Fruit fly (Drosophila melanogaster) whole organism, embryonic: ENCODE data around the gene CG46458.

Source experiments
- Aef1 ChIP-seq: fragments of 200-800 bp; sonication (Bioruptor generic); IDR thresholded peaks from 3 replicates; pipeline ENCODE4 v1.3.6; 2022; ENCODE audit warnings: missing biosample characterization, missing genetic modification characterization
- BtbVII ChIP-seq: fragments of 200-800 bp; sonication (Bioruptor generic); optimal IDR thresholded peaks from 3 replicates; lab custom pipeline; 2017; ENCODE audit warnings: missing biosample characterization, mild to moderate bottlenecking, missing genetic modification characterization
- CG11456 ChIP-seq: fragments of 200-800 bp; sonication (Bioruptor generic); IDR thresholded peaks from 3 replicates; pipeline ENCODE4 v1.3.6; 2022; ENCODE audit warnings: missing biosample characterization, missing genetic modification characterization
- CG11695 ChIP-seq: fragments of 200-800 bp; sonication (Bioruptor generic); IDR thresholded peaks from 3 replicates; pipeline ENCODE4 v1.3.6; 2022; ENCODE audit warnings: missing biosample characterization, missing genetic modification characterization
- CG13123 ChIP-seq: fragments of 200-800 bp; sonication (Bioruptor generic); optimal IDR thresholded peaks from 2 replicates; lab custom pipeline; 2016; ENCODE audit warnings: missing biosample characterization, missing genetic modification characterization
- CG14050 ChIP-seq: fragments of 200-800 bp; sonication (Bioruptor generic); IDR thresholded peaks from 3 replicates; pipeline ENCODE4 v1.3.6; 2022; ENCODE audit warnings: missing biosample characterization, missing genetic modification characterization
- CG17385 ChIP-seq: fragments of 200-800 bp; sonication (Bioruptor generic); optimal IDR thresholded peaks from 3 replicates; lab custom pipeline; 2018; ENCODE audit warnings: missing biosample characterization, mild to moderate bottlenecking, missing genetic modification characterization
- CG3995 ChIP-seq: fragments of 200-800 bp; sonication (Bioruptor generic); optimal IDR thresholded peaks from 3 replicates; lab custom pipeline; 2016; ENCODE audit warnings: missing biosample characterization, missing genetic modification characterization
- CG4404 ChIP-seq: fragments of 200-800 bp; sonication (Bioruptor generic); IDR thresholded peaks from 2 replicates; pipeline ENCODE4 v1.3.6; 2022; ENCODE audit warnings: missing biosample characterization, missing genetic modification characterization
- CG4617 ChIP-seq: fragments of 200-800 bp; sonication (Bioruptor generic); optimal IDR thresholded peaks from 3 replicates; lab custom pipeline; 2016; ENCODE audit warnings: missing biosample characterization, missing genetic modification characterization, borderline replicate concordance
- CG5953 ChIP-seq: fragments of 200-800 bp; sonication (Bioruptor generic); IDR thresholded peaks from 2 replicates; pipeline ENCODE4 v1.3.6; 2022; ENCODE audit warnings: missing biosample characterization, missing genetic modification characterization
- CG6854 ChIP-seq: fragments of 200-800 bp; sonication (Bioruptor generic); optimal IDR thresholded peaks from 3 replicates; lab custom pipeline; 2017; ENCODE audit warnings: missing biosample characterization, mild to moderate bottlenecking, missing genetic modification characterization
- CG8944 ChIP-seq: fragments of 200-800 bp; sonication (Bioruptor generic); optimal IDR thresholded peaks from 3 replicates; lab custom pipeline; 2016; ENCODE audit warnings: missing biosample characterization, missing genetic modification characterization
- CG9215 ChIP-seq: fragments of 200-800 bp; sonication (Bioruptor generic); IDR thresholded peaks from 2 replicates; pipeline ENCODE4 v1.3.6; 2022; ENCODE audit warnings: missing biosample characterization, missing genetic modification characterization
- CkIIα-i1 ChIP-seq: fragments of 200-800 bp; sonication (Bioruptor generic); IDR thresholded peaks from 2 replicates; pipeline ENCODE4 v1.3.6; 2022; ENCODE audit warnings: missing biosample characterization, missing genetic modification characterization
- Deaf1 ChIP-seq: fragments of 200-800 bp; optimal IDR thresholded peaks from 3 replicates; lab custom pipeline; 2019; ENCODE audit warnings: missing biosample characterization, mild to moderate bottlenecking, missing genetic modification characterization, moderate library complexity
- Doc3 ChIP-seq: fragments of 200-800 bp; sonication (Bioruptor generic); IDR thresholded peaks from 3 replicates; pipeline ENCODE4 v1.3.6; 2022; ENCODE audit warnings: missing biosample characterization, missing genetic modification characterization; ENCODE audit not compliant: partially characterized antibody
- Drgx ChIP-seq: fragments of 200-800 bp; sonication (Bioruptor generic); IDR thresholded peaks from 2 replicates; pipeline ENCODE4 v1.3.6; 2022; ENCODE audit warnings: missing biosample characterization, missing genetic modification characterization
- Fer2 ChIP-seq: fragments of 200-800 bp; sonication (Bioruptor generic); optimal IDR thresholded peaks from 2 replicates; lab custom pipeline; 2018; ENCODE audit warnings: missing biosample characterization, mild to moderate bottlenecking, missing genetic modification characterization, moderate library complexity
- Hmr ChIP-seq: fragments of 200-800 bp; sonication (Bioruptor generic); optimal IDR thresholded peaks from 3 replicates; lab custom pipeline; 2017; ENCODE audit warnings: mild to moderate bottlenecking, missing biosample characterization, missing genetic modification reagents, missing genetic modification characterization
- Mad ChIP-seq: fragments of 200-800 bp; sonication (Bioruptor generic); optimal IDR thresholded peaks from 2 replicates; lab custom pipeline; 2016; ENCODE audit warnings: missing biosample characterization, missing genetic modification characterization
- Taf1 ChIP-seq: fragments of 200-800 bp; sonication (Bioruptor generic); IDR thresholded peaks from 2 replicates; pipeline ENCODE4 v1.3.6; 2022; ENCODE audit warnings: missing biosample characterization, missing genetic modification characterization
- Trl ChIP-seq, 3 experiments: fragments of >200 bp in 2 of 3; fragments of 200-800 bp in 1 of 3; sonication (Bioruptor generic) in 1 of 3; optimal IDR thresholded peaks; 2 replicates in 1 of 3; 3 replicates in 2 of 3; lab custom pipeline; 2016 to 2017; ENCODE audit warnings: missing biosample characterization in 1 of 3, missing genetic modification characterization in 1 of 3
- abd-A ChIP-seq: fragments of 200-800 bp; sonication (Bioruptor generic); optimal IDR thresholded peaks from 3 replicates; lab custom pipeline; 2019; ENCODE audit warnings: missing biosample characterization, mild to moderate bottlenecking, missing genetic modification characterization, moderate library complexity
- ase ChIP-seq: fragments of 200-800 bp; sonication (Bioruptor generic); IDR thresholded peaks from 3 replicates; pipeline ENCODE4 v1.3.6; 2022; ENCODE audit warnings: missing biosample characterization, missing genetic modification characterization
- cg ChIP-seq: fragments of 200-800 bp; sonication (Bioruptor generic); optimal IDR thresholded peaks from 3 replicates; lab custom pipeline; 2019; ENCODE audit warnings: missing biosample characterization, mild to moderate bottlenecking, missing genetic modification characterization, moderate library complexity
- crol ChIP-seq: fragments of 200-800 bp; sonication (Bioruptor generic); IDR thresholded peaks from 2 replicates; pipeline ENCODE4 v1.3.6; 2022; ENCODE audit warnings: missing biosample characterization, missing genetic modification characterization
- dpn ChIP-seq, 2 experiments: fragments of 200-800 bp; sonication (Bioruptor generic); optimal IDR thresholded peaks; 3 replicates each; lab custom pipeline; 2016; ENCODE audit warnings: missing biosample characterization in 2 of 2, missing genetic modification characterization in 2 of 2
- emc ChIP-seq: fragments of 200-800 bp; sonication (Bioruptor generic); optimal IDR thresholded peaks from 2 replicates; lab custom pipeline; 2016; ENCODE audit warnings: missing biosample characterization, missing genetic modification characterization
- ems ChIP-seq: fragments of 200-800 bp; sonication (Bioruptor generic); optimal IDR thresholded peaks from 3 replicates; lab custom pipeline; 2016; ENCODE audit warnings: missing biosample characterization, missing genetic modification characterization
- exex ChIP-seq: fragments of 200-800 bp; sonication (Bioruptor generic); optimal IDR thresholded peaks from 4 replicates; lab custom pipeline; 2018; ENCODE audit warnings: missing biosample characterization, mild to moderate bottlenecking, missing genetic modification characterization, moderate library complexity
- gsb-n ChIP-seq: fragments of 200-800 bp; sonication (Bioruptor generic); optimal IDR thresholded peaks from 3 replicates; lab custom pipeline; 2018; ENCODE audit warnings: missing biosample characterization, mild to moderate bottlenecking, missing genetic modification characterization
- ind ChIP-seq: fragments of 200-800 bp; sonication (Bioruptor generic); optimal IDR thresholded peaks from 3 replicates; lab custom pipeline; 2016; ENCODE audit warnings: missing biosample characterization, missing genetic modification characterization
- kah ChIP-seq: fragments of 200-800 bp; sonication (Bioruptor generic); optimal IDR thresholded peaks from 2 replicates; lab custom pipeline; 2018; ENCODE audit warnings: missing biosample characterization, mild to moderate bottlenecking, missing genetic modification characterization
- kay ChIP-seq: fragments of 200-800 bp; sonication (Bioruptor generic); optimal IDR thresholded peaks from 2 replicates; lab custom pipeline; 2016; ENCODE audit warnings: missing biosample characterization, missing genetic modification characterization
- ken ChIP-seq: fragments of 200-800 bp; sonication (Bioruptor generic); IDR thresholded peaks from 3 replicates; pipeline ENCODE4 v1.3.6; 2022; ENCODE audit warnings: missing biosample characterization, missing genetic modification characterization
- luna ChIP-seq: fragments of 200-800 bp; sonication (Bioruptor generic); optimal IDR thresholded peaks from 2 replicates; lab custom pipeline; 2016; ENCODE audit warnings: missing biosample characterization, missing genetic modification characterization
- oc ChIP-seq: fragments of 200-800 bp; sonication (Bioruptor generic); optimal IDR thresholded peaks from 2 replicates; lab custom pipeline; 2018; ENCODE audit warnings: missing biosample characterization, mild to moderate bottlenecking, missing genetic modification characterization, moderate library complexity
- org-1 ChIP-seq: fragments of 200-800 bp; sonication (Bioruptor generic); optimal IDR thresholded peaks from 2 replicates; lab custom pipeline; 2017; ENCODE audit warnings: missing biosample characterization, missing genetic modification characterization
- peb ChIP-seq: fragments of 200-800 bp; sonication (Bioruptor generic); IDR thresholded peaks from 2 replicates; pipeline ENCODE4 v1.3.6; 2022; ENCODE audit warnings: missing biosample characterization, missing genetic modification characterization
- pfk ChIP-seq: fragments of 200-800 bp; sonication (Bioruptor generic); optimal IDR thresholded peaks from 2 replicates; lab custom pipeline; 2018; ENCODE audit warnings: missing biosample characterization, mild to moderate bottlenecking, missing genetic modification characterization, moderate library complexity
- phol ChIP-seq: fragments of 200-800 bp; sonication (Bioruptor generic); optimal IDR thresholded peaks from 3 replicates; lab custom pipeline; 2018; ENCODE audit warnings: missing biosample characterization, mild to moderate bottlenecking, missing genetic modification characterization, moderate library complexity
- ro ChIP-seq: fragments of 200-800 bp; sonication (Bioruptor generic); IDR thresholded peaks from 2 replicates; pipeline ENCODE4 v1.3.6; 2022; ENCODE audit warnings: missing biosample characterization, missing genetic modification characterization
- salm ChIP-seq: fragments of 200-800 bp; sonication (Bioruptor generic); optimal IDR thresholded peaks from 2 replicates; lab custom pipeline; 2018; ENCODE audit warnings: missing biosample characterization, mild to moderate bottlenecking, missing genetic modification characterization
- sd ChIP-seq: fragments of 200-800 bp; sonication (Bioruptor generic); optimal IDR thresholded peaks from 3 replicates; lab custom pipeline; 2018; ENCODE audit warnings: missing biosample characterization, mild to moderate bottlenecking, missing genetic modification characterization, moderate library complexity
- sens ChIP-seq: fragments of 200-800 bp; sonication (Bioruptor generic); peaks from one replicate; lab custom pipeline; 2016; ENCODE audit warnings: missing biosample characterization, missing genetic modification characterization
- shn ChIP-seq: fragments of 200-800 bp; sonication (Bioruptor generic); optimal IDR thresholded peaks from 3 replicates; lab custom pipeline; 2016; ENCODE audit warnings: missing biosample characterization, missing genetic modification characterization
- slbo ChIP-seq: fragments of 200-800 bp; sonication (Bioruptor generic); IDR thresholded peaks from 2 replicates; pipeline ENCODE4 v1.3.6; 2022; ENCODE audit warnings: missing biosample characterization, missing genetic modification characterization
- sr ChIP-seq: fragments of 200-800 bp; sonication (Bioruptor generic); IDR thresholded peaks from 3 replicates; pipeline ENCODE4 v1.3.6; 2022; ENCODE audit warnings: missing biosample characterization, missing genetic modification characterization
- stc ChIP-seq: fragments of 200-800 bp; sonication (Bioruptor generic); IDR thresholded peaks from 2 replicates; pipeline ENCODE4 v1.3.6; 2022; ENCODE audit warnings: missing biosample characterization, missing genetic modification characterization
- trh ChIP-seq: fragments of 200-800 bp; sonication (Bioruptor generic); optimal IDR thresholded peaks from 2 replicates; lab custom pipeline; 2016; ENCODE audit warnings: missing biosample characterization, missing genetic modification characterization
- vnd ChIP-seq: fragments of 200-800 bp; sonication (Bioruptor generic); IDR thresholded peaks from 3 replicates; pipeline ENCODE4 v1.3.6; 2022; ENCODE audit warnings: missing biosample characterization, missing genetic modification characterization; ENCODE audit not compliant: partially characterized antibody

The CG46458 gene

DNA sequence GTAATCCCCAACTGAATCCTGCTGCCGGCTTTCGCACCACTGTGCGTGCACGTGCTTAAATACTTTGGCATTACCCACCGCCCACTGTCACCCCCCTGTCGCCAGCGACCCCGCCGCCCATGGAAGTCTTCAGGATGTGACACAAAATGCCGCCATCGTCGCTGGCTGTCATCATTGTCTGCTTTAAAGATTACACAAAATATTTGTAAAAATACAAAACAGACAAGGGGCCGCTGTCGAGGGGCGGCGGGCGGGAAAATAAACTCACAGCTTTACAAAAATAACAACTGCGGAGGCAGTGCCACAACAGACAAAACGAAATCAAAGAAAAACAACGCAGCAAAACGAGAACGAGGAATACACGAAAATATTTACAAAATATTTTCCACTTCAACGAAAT, 39.9 kb downstream of the CG46458 start (continued):
- TF ChIP-seq abd-A (tag; lab: Kevin White, UChicago) (peak; percentile 61), Drgx (GFP tag; lab: Robert Waterston, UW) (no peak), dpn (GFP tag; optimal IDR thresholded peaks at IDR 0.05; lab: Kevin White, UChicago) (no peak), vnd (GFP tag; lab: Robert Waterston, UW) (0 out of 3 replicates have a peak, but pooled peaks have one; percentile 13), peb (GFP tag; lab: Robert Waterston, UW) (no peak), sd (tag; lab: Kevin White, UChicago) (peak; percentile 56), CG13123 (no peak), kay (no peak), gsb-n (no peak), crol (GFP tag; lab: Robert Waterston, UW) (peak; percentile 58), CG5953 (GFP tag; lab: Robert Waterston, UW) (no peak), Taf1 (GFP tag; lab: Robert Waterston, UW) (no peak), ind (GFP tag; lab: Kevin White, UChicago) (no peak), CG3995 (GFP tag; lab: Kevin White, UChicago) (no peak), Mad (GFP tag; lab: Kevin White, UChicago) (no peak), Fer2 (tag; lab: Kevin White, UChicago) (no peak), CG4404 (GFP tag; lab: Robert Waterston, UW) (peak; percentile 18; the same call in 1 of the 2 replicates), CkIIα-i1 (0 out of 2 replicates have a peak, but pooled peaks have one; percentile 4), ro (GFP tag; lab: Robert Waterston, UW) (no peak), CG11456 (GFP tag; lab: Robert Waterston, UW) (no peak), slbo (GFP tag; lab: Robert Waterston, UW) (no peak), Deaf1 (tag; lab: Kevin White, UChicago) (no peak), CG17385 (GFP tag; lab: Kevin White, UChicago) (no peak), CG14050 (GFP tag; lab: Robert Waterston, UW) (no peak), org-1 (no peak), pfk (GFP tag; lab: Kevin White, UChicago) (no peak), cg (GFP tag; lab: Kevin White, UChicago) (no peak), stc (GFP tag; lab: Robert Waterston, UW) (no peak), exex (tag; lab: Kevin White, UChicago) (no peak), oc (tag; lab: Kevin White, UChicago) (no peak), CG8944 (GFP tag; lab: Kevin White, UChicago) (no peak), CG9215 (GFP tag; lab: Robert Waterston, UW) (no peak), CG6854 (no peak), kah (no peak), trh (GFP tag; lab: Kevin White, UChicago) (no peak), emc (GFP tag; lab: Kevin White, UChicago) (no peak), Trl (optimal IDR thresholded peaks at IDR 0.05; lab: Kevin White, UChicago) (no peak), Trl (GFP tag; optimal IDR thresholded peaks at IDR 0.05; lab: Kevin White, UChicago) (no peak), ken (no peak), Doc3 (GFP tag; lab: Robert Waterston, UW) (no peak), Aef1 (GFP tag; lab: Robert Waterston, UW) (no peak), ase (0 out of 3 replicates have a peak, but pooled peaks have one; percentile 16), CG4617 (no peak), luna (GFP tag; lab: Kevin White, UChicago) (no peak), ems (no peak), sens (GFP tag; lab: Kevin White, UChicago) (peak; percentile 40), CG11695 (GFP tag; lab: Robert Waterston, UW) (no peak), shn (GFP tag; lab: Kevin White, UChicago) (no peak), sr (GFP tag; lab: Robert Waterston, UW) (peak; percentile 34; the same call in 1 of the 3 replicates), BtbVII (GFP tag; lab: Kevin White, UChicago) (no peak), phol (tag; lab: Kevin White, UChicago) (no peak), salm (tag; lab: Kevin White, UChicago) (no peak), Hmr (GFP tag; lab: Kevin White, UChicago) (no peak)
